In the genomic region with DNA sequence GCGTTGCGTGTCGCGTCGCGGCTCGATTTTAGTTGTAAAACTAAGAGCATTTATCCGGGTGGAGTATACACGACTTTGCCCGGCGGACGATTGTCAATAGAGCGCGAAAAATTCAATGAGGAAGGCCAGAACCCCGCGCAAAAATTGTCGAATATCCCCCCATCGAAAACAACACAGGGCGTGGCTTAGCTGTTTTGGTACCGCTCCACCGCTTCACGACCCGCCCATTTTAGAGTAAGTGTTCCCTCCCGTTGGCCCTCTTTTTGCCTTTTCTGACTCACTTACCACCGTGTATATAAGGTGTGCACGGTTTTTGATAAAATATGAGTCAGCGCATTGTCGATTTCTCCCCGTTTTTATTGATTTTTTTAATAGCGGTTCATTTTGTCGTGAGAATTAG, we compare ENCODE assay signal across 3 worm cellular contexts.
TF ChIP-seq lines count a peak whose summit lies in the region.

No protein-coding gene starts in this region.

TF ChIP-seq in whole organism, L4 larva, 104 proteins besides CTCF, POLR2A, EP300 and RAD21 (continues in another document):
- TF ChIP-seq pqm-1 (tag; optimal IDR thresholded peaks at IDR 0.05; lab: Kevin White, UChicago), result no peak
- TF ChIP-seq hif-1 (tag; optimal IDR thresholded peaks at IDR 0.05; lab: Kevin White, UChicago), result no peak
- no peak for TF ChIP-seq F44E2.7 (GFP tag; IDR thresholded peaks at IDR 0.05; lab: Robert Waterston, UW)
- no peak for TF ChIP-seq unc-39 (tag; optimal IDR thresholded peaks at IDR 0.05; lab: Kevin White, UChicago)
- no peak for TF ChIP-seq jun-1 (tag; optimal IDR thresholded peaks at IDR 0.05; lab: Kevin White, UChicago)
- TF ChIP-seq ctbp-1 (GFP tag; IDR thresholded peaks at IDR 0.05; lab: Robert Waterston, UW), result no peak
- no peak for TF ChIP-seq fos-1 (tag; optimal IDR thresholded peaks at IDR 0.05; lab: Kevin White, UChicago)
- TF ChIP-seq hmg-1.1 (GFP tag; IDR thresholded peaks at IDR 0.05; lab: Robert Waterston, UW), result no peak
- no peak for TF ChIP-seq ces-1 (GFP tag; optimal IDR thresholded peaks at IDR 0.05; lab: Kevin White, UChicago)
- no peak for TF ChIP-seq snpc-1.2 (GFP tag; IDR thresholded peaks at IDR 0.05; lab: Robert Waterston, UW)
- TF ChIP-seq zfp-3 (GFP tag; conservative IDR thresholded peaks at IDR 0.05; lab: Robert Waterston, UW), result no peak
- TF ChIP-seq nhr-42 (GFP tag; IDR thresholded peaks at IDR 0.05; lab: Robert Waterston, UW), result no peak
- TF ChIP-seq set-16 (GFP tag; IDR thresholded peaks at IDR 0.05; lab: Robert Waterston, UW), result no peak
- TF ChIP-seq zip-11 (GFP tag; IDR thresholded peaks at IDR 0.05; lab: Robert Waterston, UW), result no peak
- no peak for TF ChIP-seq nhr-48 (tag; optimal IDR thresholded peaks at IDR 0.05; lab: Kevin White, UChicago)
- peak in 1 of 2 experiments; percentile 39 for TF ChIP-seq unc-62 (GFP tag; optimal IDR thresholded peaks at IDR 0.05 in 1 of 2; lab: Kevin White, UChicago)
- TF ChIP-seq unc-62 (tag; optimal IDR thresholded peaks at IDR 0.05; lab: Kevin White, UChicago), result no peak
- no peak for TF ChIP-seq ztf-7 (tag; optimal IDR thresholded peaks at IDR 0.05; lab: Kevin White, UChicago)
- TF ChIP-seq snpc-4 (tag; optimal IDR thresholded peaks at IDR 0.05; lab: Kevin White, UChicago), result no peak
- no peak for TF ChIP-seq gei-8 (GFP tag; optimal IDR thresholded peaks at IDR 0.05; lab: Kevin White, UChicago)
- TF ChIP-seq hlh-30 (tag; optimal IDR thresholded peaks at IDR 0.05; lab: Kevin White, UChicago; ENCODE audit: insufficient read depth), result no peak
- TF ChIP-seq mes-2 (tag; optimal IDR thresholded peaks at IDR 0.05; lab: Kevin White, UChicago; ENCODE audit: poor library complexity, severe bottlenecking), result no peak
- no peak for TF ChIP-seq F37D6.2 (tag; optimal IDR thresholded peaks at IDR 0.05; lab: Kevin White, UChicago)
- no peak for TF ChIP-seq ceh-44 (GFP tag; IDR thresholded peaks at IDR 0.05; lab: Robert Waterston, UW)
- no peak for TF ChIP-seq nhr-111 (GFP tag; optimal IDR thresholded peaks at IDR 0.05; lab: Kevin White, UChicago)
- no peak for TF ChIP-seq nhr-237 (tag; optimal IDR thresholded peaks at IDR 0.05; lab: Kevin White, UChicago)
- peak; percentile 11 for TF ChIP-seq nhr-6 (tag; optimal IDR thresholded peaks at IDR 0.05; lab: Kevin White, UChicago)
- no peak for TF ChIP-seq Y5F2A.4 (GFP tag; optimal IDR thresholded peaks at IDR 0.05; lab: Kevin White, UChicago)
- no peak for TF ChIP-seq lin-15B (tag; optimal IDR thresholded peaks at IDR 0.05; lab: Kevin White, UChicago)
- TF ChIP-seq egl-43 (GFP tag; IDR thresholded peaks at IDR 0.05; lab: Robert Waterston, UW), result no peak
- TF ChIP-seq nhr-77 (tag; optimal IDR thresholded peaks at IDR 0.05; lab: Kevin White, UChicago), result no peak

TF ChIP-seq in whole organism, late embryonic, 69 proteins besides CTCF, POLR2A, EP300 and RAD21:
- TF ChIP-seq ttx-3 (tag; optimal IDR thresholded peaks at IDR 0.05; lab: Kevin White, UChicago), result no peak
- peak; percentile 16 for TF ChIP-seq hlh-13 (GFP tag; optimal IDR thresholded peaks at IDR 0.05; lab: Kevin White, UChicago)
TF ChIP-seq in whole organism, late embryonic: peak in this region for 1.

TF ChIP-seq in whole organism, young adult, 124 proteins besides CTCF, POLR2A, EP300 and RAD21:
- TF ChIP-seq ztf-18 (tag; optimal IDR thresholded peaks at IDR 0.05; lab: Kevin White, UChicago), result no peak
- TF ChIP-seq hlh-12 (tag; optimal IDR thresholded peaks at IDR 0.05; lab: Kevin White, UChicago), result no peak
- no peak for TF ChIP-seq athp-1 (tag; optimal IDR thresholded peaks at IDR 0.05; lab: Kevin White, UChicago)
- no peak for TF ChIP-seq F55B11.4 (tag; optimal IDR thresholded peaks at IDR 0.05; lab: Kevin White, UChicago; ENCODE audit: borderline replicate concordance, insufficient read depth)
- no peak for TF ChIP-seq nfya-2 (GFP tag; IDR thresholded peaks at IDR 0.05; lab: Robert Waterston, UW)
- TF ChIP-seq nhr-120 (GFP tag; IDR thresholded peaks at IDR 0.05; lab: Robert Waterston, UW), result no peak
- 0 out of 2 replicates have a peak, but pooled peaks have one; percentile 17 for TF ChIP-seq Y56A3A.18 (GFP tag; IDR thresholded peaks at IDR 0.05; lab: Robert Waterston, UW)
- TF ChIP-seq B0019.2 (GFP tag; conservative IDR thresholded peaks at IDR 0.05; lab: Robert Waterston, UW), result no peak
- TF ChIP-seq T26A5.8 (tag; optimal IDR thresholded peaks at IDR 0.05; lab: Kevin White, UChicago), result no peak
- TF ChIP-seq egl-18 (GFP tag; IDR thresholded peaks at IDR 0.05; lab: Robert Waterston, UW), result 0 out of 2 replicates have a peak, but pooled peaks have one; percentile 32
- no peak for TF ChIP-seq let-607 (tag; optimal IDR thresholded peaks at IDR 0.05; lab: Kevin White, UChicago)
- TF ChIP-seq hrde-1 (tag; optimal IDR thresholded peaks at IDR 0.05; lab: Kevin White, UChicago; ENCODE audit: borderline replicate concordance), result no peak
- TF ChIP-seq hlh-26 (GFP tag; conservative IDR thresholded peaks at IDR 0.05; lab: Robert Waterston, UW), result no peak
- TF ChIP-seq madf-3 (GFP tag; IDR thresholded peaks at IDR 0.05; lab: Robert Waterston, UW), result no peak
- TF ChIP-seq lsy-27 (tag; optimal IDR thresholded peaks at IDR 0.05; lab: Kevin White, UChicago; ENCODE audit: borderline replicate concordance, insufficient read depth), result no peak
